Fruit fly (Drosophila melanogaster) whole organism, embryonic: ENCODE measurements around the gene Ubi-p63E.

Source experiments
- B-H2 ChIP-seq: fragments of 200-800 bp; sonication (Bioruptor generic); optimal IDR thresholded peaks from 2 replicates; lab custom pipeline; 2018; ENCODE audit warnings: missing biosample characterization, mild to moderate bottlenecking, missing genetic modification characterization
- Bdp1 ChIP-seq: fragments of 200-800 bp; sonication (Bioruptor generic); optimal IDR thresholded peaks from 3 replicates; lab custom pipeline; 2016; ENCODE audit warnings: missing biosample characterization, missing genetic modification characterization
- Blimp-1 ChIP-seq: fragments of 200-800 bp; sonication (Bioruptor generic); optimal IDR thresholded peaks from 3 replicates; lab custom pipeline; 2018; ENCODE audit warnings: missing biosample characterization, missing genetic modification characterization, mild to moderate bottlenecking, moderate library complexity, missing genetic modification reagents
- CG10274 ChIP-seq: fragments of 200-800 bp; sonication (Bioruptor generic); optimal IDR thresholded peaks from 3 replicates; lab custom pipeline; 2017; ENCODE audit warnings: missing biosample characterization, mild to moderate bottlenecking, missing genetic modification characterization
- CG10431 ChIP-seq: fragments of 200-800 bp; sonication (Bioruptor generic); optimal IDR thresholded peaks from 3 replicates; lab custom pipeline; 2018; ENCODE audit warnings: missing biosample characterization, mild to moderate bottlenecking, missing genetic modification characterization
- CG11093 ChIP-seq: fragments of 200-800 bp; sonication (Bioruptor generic); IDR thresholded peaks from 3 replicates; pipeline ENCODE4 v1.3.6; 2022; ENCODE audit warnings: missing biosample characterization, missing genetic modification characterization
- CG15696 ChIP-seq: fragments of 200-800 bp; sonication (Bioruptor generic); optimal IDR thresholded peaks from 2 replicates; lab custom pipeline; 2019; ENCODE audit warnings: missing biosample characterization, mild to moderate bottlenecking, missing genetic modification characterization, moderate library complexity
- CG16815 ChIP-seq: fragments of 200-800 bp; sonication (Bioruptor generic); optimal IDR thresholded peaks from 3 replicates; lab custom pipeline; 2017; ENCODE audit warnings: missing biosample characterization, mild to moderate bottlenecking, missing genetic modification characterization
- CG17568 ChIP-seq: fragments of 200-800 bp; sonication (Bioruptor generic); optimal IDR thresholded peaks from 2 replicates; lab custom pipeline; 2018; ENCODE audit warnings: missing biosample characterization, mild to moderate bottlenecking, missing genetic modification characterization, moderate library complexity
- CG3407 ChIP-seq: fragments of 200-800 bp; sonication (Bioruptor generic); optimal IDR thresholded peaks from 2 replicates; lab custom pipeline; 2018; ENCODE audit warnings: missing biosample characterization, mild to moderate bottlenecking, missing genetic modification characterization
- CG34376 ChIP-seq: fragments of 200-800 bp; sonication (Bioruptor generic); optimal IDR thresholded peaks from 2 replicates; lab custom pipeline; 2018; ENCODE audit warnings: missing biosample characterization, mild to moderate bottlenecking, missing genetic modification characterization
- CG4424 ChIP-seq: fragments of 200-800 bp; sonication (Bioruptor generic); optimal IDR thresholded peaks from 3 replicates; lab custom pipeline; 2016; ENCODE audit warnings: missing biosample characterization, missing genetic modification characterization
- CG5180 ChIP-seq: fragments of 200-800 bp; sonication (Bioruptor generic); optimal IDR thresholded peaks from 3 replicates; lab custom pipeline; 2017; ENCODE audit warnings: missing biosample characterization, missing genetic modification characterization, mild to moderate bottlenecking, moderate library complexity, missing genetic modification reagents
- CG8388 ChIP-seq: fragments of 200-800 bp; sonication (Bioruptor generic); optimal IDR thresholded peaks from 2 replicates; lab custom pipeline; 2019; ENCODE audit warnings: missing biosample characterization, mild to moderate bottlenecking, missing genetic modification characterization, moderate library complexity
- CG8944 ChIP-seq: fragments of 200-800 bp; sonication (Bioruptor generic); optimal IDR thresholded peaks from 3 replicates; lab custom pipeline; 2016; ENCODE audit warnings: missing biosample characterization, missing genetic modification characterization
- CG9817 ChIP-seq: fragments of 200-800 bp; sonication (Bioruptor generic); optimal IDR thresholded peaks from 2 replicates; lab custom pipeline; 2018; ENCODE audit warnings: missing biosample characterization, mild to moderate bottlenecking, missing genetic modification characterization, moderate library complexity
- CTCF ChIP-seq: fragments of 200-800 bp; sonication (Bioruptor generic); optimal IDR thresholded peaks from 2 replicates; lab custom pipeline; 2017; ENCODE audit warnings: missing biosample characterization, mild to moderate bottlenecking, missing genetic modification characterization, moderate library complexity
- D ChIP-seq, 2 experiments: fragments of 200-800 bp in 1 of 2; fragments of >200 bp in 1 of 2; sonication (Bioruptor generic) in 1 of 2; optimal IDR thresholded peaks; 2 replicates in 1 of 2; 3 replicates in 1 of 2; lab custom pipeline; 2017; ENCODE audit warnings: mild to moderate bottlenecking in 1 of 2, missing biosample characterization in 1 of 2, missing genetic modification characterization in 1 of 2, missing genetic modification reagents in 1 of 2
- Dek ChIP-seq: fragments of 200-800 bp; sonication (Bioruptor generic); optimal IDR thresholded peaks from 3 replicates; lab custom pipeline; 2019; ENCODE audit warnings: missing biosample characterization, mild to moderate bottlenecking, missing genetic modification characterization, moderate library complexity
- Dp ChIP-seq: fragments of 200-800 bp; sonication (Bioruptor generic); optimal IDR thresholded peaks from 2 replicates; lab custom pipeline; 2018; ENCODE audit warnings: missing biosample characterization, mild to moderate bottlenecking, missing genetic modification characterization, moderate library complexity
- Dref ChIP-seq: fragments of 200-800 bp; sonication (Bioruptor generic); IDR thresholded peaks from 2 replicates; pipeline ENCODE4 v1.3.6; 2022; ENCODE audit warnings: missing biosample characterization, missing genetic modification characterization
- HLH54F ChIP-seq: fragments of 200-800 bp; sonication (Bioruptor generic); optimal IDR thresholded peaks from 3 replicates; lab custom pipeline; 2016; ENCODE audit warnings: missing biosample characterization, missing genetic modification characterization
- Lhr ChIP-seq: fragments of 200-800 bp; sonication (Bioruptor generic); optimal IDR thresholded peaks from 3 replicates; lab custom pipeline; 2017; ENCODE audit warnings: mild to moderate bottlenecking, missing biosample characterization, missing genetic modification reagents, missing genetic modification characterization
- MTF-1 ChIP-seq: fragments of 200-800 bp; sonication (Bioruptor generic); optimal IDR thresholded peaks from 2 replicates; lab custom pipeline; 2018; ENCODE audit warnings: missing biosample characterization, mild to moderate bottlenecking, missing genetic modification characterization, borderline replicate concordance
- NK7.1 ChIP-seq: fragments of 200-800 bp; sonication (Bioruptor generic); optimal IDR thresholded peaks from 3 replicates; lab custom pipeline; 2016; ENCODE audit warnings: missing biosample characterization, missing genetic modification characterization
- PHDP ChIP-seq: fragments of 200-800 bp; sonication (Bioruptor generic); optimal IDR thresholded peaks from 3 replicates; lab custom pipeline; 2018; ENCODE audit warnings: missing biosample characterization, mild to moderate bottlenecking, missing genetic modification characterization, moderate library complexity
- Rx ChIP-seq: fragments of 200-800 bp; sonication (Bioruptor generic); IDR thresholded peaks from 2 replicates; pipeline ENCODE4 v1.3.6; 2022; ENCODE audit warnings: missing biosample characterization, missing genetic modification characterization
- Side ChIP-seq: fragments of 200-800 bp; sonication (Bioruptor generic); optimal IDR thresholded peaks from 2 replicates; lab custom pipeline; 2016; ENCODE audit warnings: missing biosample characterization, missing genetic modification characterization
- Ssrp ChIP-seq: fragments of 200-800 bp; sonication (Bioruptor generic); optimal IDR thresholded peaks from 2 replicates; lab custom pipeline; 2018; ENCODE audit warnings: missing biosample characterization, mild to moderate bottlenecking, missing genetic modification characterization, moderate library complexity
- Trl ChIP-seq, 3 experiments: fragments of >200 bp in 2 of 3; fragments of 200-800 bp in 1 of 3; sonication (Bioruptor generic) in 1 of 3; optimal IDR thresholded peaks; 2 replicates in 1 of 3; 3 replicates in 2 of 3; lab custom pipeline; 2016 to 2017; ENCODE audit warnings: missing biosample characterization in 1 of 3, missing genetic modification characterization in 1 of 3
- ac ChIP-seq: fragments of 200-800 bp; sonication (Bioruptor generic); optimal IDR thresholded peaks from 3 replicates; lab custom pipeline; 2017; ENCODE audit warnings: missing biosample characterization, mild to moderate bottlenecking, missing genetic modification characterization
- cg ChIP-seq: fragments of 200-800 bp; sonication (Bioruptor generic); optimal IDR thresholded peaks from 3 replicates; lab custom pipeline; 2019; ENCODE audit warnings: missing biosample characterization, mild to moderate bottlenecking, missing genetic modification characterization, moderate library complexity
- corto ChIP-seq: fragments of 200-800 bp; sonication (Bioruptor generic); optimal IDR thresholded peaks from 2 replicates; lab custom pipeline; 2016; ENCODE audit warnings: missing biosample characterization, mild to moderate bottlenecking, missing genetic modification characterization, moderate library complexity
- crc ChIP-seq: fragments of 200-800 bp; sonication (Bioruptor generic); optimal IDR thresholded peaks from 2 replicates; lab custom pipeline; 2016; ENCODE audit warnings: missing biosample characterization, missing genetic modification characterization
- danr ChIP-seq: fragments of 200-800 bp; sonication (Bioruptor generic); IDR thresholded peaks from 2 replicates; pipeline ENCODE4 v1.3.6; 2022; ENCODE audit warnings: missing biosample characterization, missing genetic modification characterization
- dati ChIP-seq: fragments of 200-800 bp; sonication (Bioruptor generic); IDR thresholded peaks from 2 replicates; pipeline ENCODE4 v1.3.6; 2022; ENCODE audit warnings: missing biosample characterization, missing genetic modification characterization
- dysf ChIP-seq: fragments of 200-800 bp; sonication (Bioruptor generic); IDR thresholded peaks from 3 replicates; pipeline ENCODE4 v1.3.6; 2022; ENCODE audit warnings: missing biosample characterization, missing genetic modification characterization
- emc ChIP-seq: fragments of 200-800 bp; sonication (Bioruptor generic); optimal IDR thresholded peaks from 2 replicates; lab custom pipeline; 2016; ENCODE audit warnings: missing biosample characterization, missing genetic modification characterization
- ems ChIP-seq: fragments of 200-800 bp; sonication (Bioruptor generic); optimal IDR thresholded peaks from 3 replicates; lab custom pipeline; 2016; ENCODE audit warnings: missing biosample characterization, missing genetic modification characterization
- ham ChIP-seq: fragments of 200-800 bp; sonication (Bioruptor generic); IDR thresholded peaks from 2 replicates; pipeline ENCODE4 v1.3.6; 2022; ENCODE audit warnings: missing biosample characterization, missing genetic modification characterization
- her ChIP-seq: fragments of 200-800 bp; sonication (Bioruptor generic); optimal IDR thresholded peaks from 2 replicates; lab custom pipeline; 2016; ENCODE audit warnings: missing biosample characterization, missing genetic modification characterization
- kay ChIP-seq: fragments of 200-800 bp; sonication (Bioruptor generic); optimal IDR thresholded peaks from 2 replicates; lab custom pipeline; 2016; ENCODE audit warnings: missing biosample characterization, missing genetic modification characterization
- luna ChIP-seq: fragments of 200-800 bp; sonication (Bioruptor generic); optimal IDR thresholded peaks from 2 replicates; lab custom pipeline; 2016; ENCODE audit warnings: missing biosample characterization, missing genetic modification characterization
- nmo ChIP-seq: fragments of 200-800 bp; sonication (Bioruptor generic); optimal IDR thresholded peaks from 2 replicates; lab custom pipeline; 2018; ENCODE audit warnings: missing biosample characterization, mild to moderate bottlenecking, missing genetic modification characterization, moderate library complexity
- oc ChIP-seq: fragments of 200-800 bp; sonication (Bioruptor generic); optimal IDR thresholded peaks from 2 replicates; lab custom pipeline; 2018; ENCODE audit warnings: missing biosample characterization, mild to moderate bottlenecking, missing genetic modification characterization, moderate library complexity
- pb ChIP-seq: fragments of 200-800 bp; sonication (Bioruptor generic); optimal IDR thresholded peaks from 3 replicates; lab custom pipeline; 2016; ENCODE audit warnings: missing biosample characterization, missing genetic modification characterization
- ranshi ChIP-seq: fragments of 200-800 bp; sonication (Bioruptor generic); IDR thresholded peaks from 2 replicates; pipeline ENCODE4 v1.3.6; 2022; ENCODE audit warnings: missing biosample characterization, missing genetic modification characterization
- sens-2 ChIP-seq: fragments of 200-800 bp; sonication (Bioruptor generic); IDR thresholded peaks from 2 replicates; pipeline ENCODE4 v1.3.6; 2022; ENCODE audit warnings: missing biosample characterization, missing genetic modification characterization
- sob ChIP-seq: fragments of 200-800 bp; sonication (Bioruptor generic); IDR thresholded peaks from 2 replicates; pipeline ENCODE4 v1.3.6; 2022; ENCODE audit warnings: missing biosample characterization, missing genetic modification characterization
- ssp ChIP-seq: fragments of 200-800 bp; sonication (Bioruptor generic); IDR thresholded peaks from 2 replicates; pipeline ENCODE4 v1.3.6; 2022; ENCODE audit warnings: missing biosample characterization, missing genetic modification characterization
- stwl ChIP-seq: fragments of 200-800 bp; sonication (Bioruptor generic); optimal IDR thresholded peaks from 3 replicates; lab custom pipeline; 2018; ENCODE audit warnings: missing biosample characterization, mild to moderate bottlenecking, missing genetic modification characterization, moderate library complexity
- wdn ChIP-seq: fragments of 200-800 bp; sonication (Bioruptor generic); IDR thresholded peaks from 2 replicates; pipeline ENCODE4 v1.3.6; 2022; ENCODE audit warnings: missing biosample characterization, missing genetic modification characterization

Ubi-p63E gene

dm6 chr3L:3882046-3882445 lies 20.9 kb downstream of the Ubi-p63E start (continued):
- peak; percentile 17 for TF ChIP-seq nmo
- TF ChIP-seq Lhr (GFP tag; lab: Kevin White, UChicago), result no peak
- TF ChIP-seq Dref (GFP tag; lab: Robert Waterston, UW), result no peak
- TF ChIP-seq stwl (tag; lab: Kevin White, UChicago), result no peak
- TF ChIP-seq CG17568, result no peak
- TF ChIP-seq CG10431 (GFP tag; lab: Kevin White, UChicago), result no peak
- TF ChIP-seq Ssrp, result peak; percentile 6
- no peak for TF ChIP-seq CG8944 (GFP tag; lab: Kevin White, UChicago)
- TF ChIP-seq CG11093 (GFP tag; lab: Robert Waterston, UW), result no peak
- no peak for TF ChIP-seq ranshi (GFP tag; lab: Robert Waterston, UW)
- TF ChIP-seq PHDP (tag; lab: Kevin White, UChicago), result no peak
- TF ChIP-seq luna (GFP tag; lab: Kevin White, UChicago), result no peak
- no peak for TF ChIP-seq Bdp1
- TF ChIP-seq ham (GFP tag; lab: Robert Waterston, UW), result no peak
- TF ChIP-seq corto (GFP tag; lab: Kevin White, UChicago), result no peak
- TF ChIP-seq NK7.1 (GFP tag; lab: Kevin White, UChicago), result no peak
- no peak for TF ChIP-seq kay
- no peak for TF ChIP-seq Trl (optimal IDR thresholded peaks at IDR 0.05; lab: Kevin White, UChicago)
- no peak for TF ChIP-seq Trl (GFP tag; optimal IDR thresholded peaks at IDR 0.05; lab: Kevin White, UChicago)
- no peak for TF ChIP-seq dysf (GFP tag; lab: Robert Waterston, UW)
- TF ChIP-seq danr (GFP tag; lab: Robert Waterston, UW), result no peak
- TF ChIP-seq CG16815, result no peak
- peak; percentile 19 for TF ChIP-seq ac (GFP tag; lab: Kevin White, UChicago)
- TF ChIP-seq Blimp-1 (GFP tag; lab: Kevin White, UChicago), result peak; percentile 16
- no peak for TF ChIP-seq Rx (GFP tag; lab: Robert Waterston, UW)
- no peak for TF ChIP-seq ems (GFP tag; lab: Kevin White, UChicago)
- no peak for TF ChIP-seq wdn (GFP tag; lab: Robert Waterston, UW)
- no peak for TF ChIP-seq ssp (GFP tag; lab: Robert Waterston, UW)
- TF ChIP-seq cg (GFP tag; lab: Kevin White, UChicago), result no peak
- no peak for TF ChIP-seq MTF-1 (GFP tag; lab: Kevin White, UChicago)
- no peak for TF ChIP-seq B-H2 (GFP tag; lab: Kevin White, UChicago)
- no peak for TF ChIP-seq CG9817 (tag; lab: Kevin White, UChicago)
- TF ChIP-seq CTCF (GFP tag; lab: Kevin White, UChicago), result no peak
- no peak for TF ChIP-seq CG10274
- TF ChIP-seq Dek (tag; lab: Kevin White, UChicago), result no peak
- TF ChIP-seq HLH54F (GFP tag; lab: Kevin White, UChicago), result no peak
- no peak for TF ChIP-seq Side (GFP tag; lab: Kevin White, UChicago)
- no peak for TF ChIP-seq CG3407 (GFP tag; lab: Kevin White, UChicago)
- TF ChIP-seq D (optimal IDR thresholded peaks at IDR 0.05; lab: Kevin White, UChicago), result no peak
- no peak for TF ChIP-seq D (GFP tag; optimal IDR thresholded peaks at IDR 0.05; lab: Kevin White, UChicago)
- TF ChIP-seq dati (GFP tag; lab: Robert Waterston, UW), result no peak
- no peak for TF ChIP-seq sens-2
- TF ChIP-seq CG15696, result peak; percentile 17
- TF ChIP-seq crc, result no peak
- no peak for TF ChIP-seq Dp (GFP tag; lab: Kevin White, UChicago)
- TF ChIP-seq CG8388 (GFP tag; lab: Kevin White, UChicago), result no peak
- no peak for TF ChIP-seq sob (GFP tag; lab: Robert Waterston, UW)
- no peak for TF ChIP-seq oc
- no peak for TF ChIP-seq her (GFP tag; lab: Kevin White, UChicago)
- no peak for TF ChIP-seq emc (GFP tag; lab: Kevin White, UChicago)
- no peak for TF ChIP-seq CG4424 (GFP tag; lab: Kevin White, UChicago)
- TF ChIP-seq CG34376 (GFP tag; lab: Kevin White, UChicago), result no peak
- TF ChIP-seq CG5180 (GFP tag; lab: Kevin White, UChicago), result no peak
- no peak for TF ChIP-seq pb
